Worm (Caenorhabditis elegans): Measurements from ENCODE around the gene ist-1.

ist-1 gene

ce11 chrX:7122655-7123054 is 3.8 kb upstream of the ist-1 start:
- TF ChIP-seq ceh-83 (GFP tag; optimal IDR thresholded peaks at IDR 0.05) (no peak), drap-1 (GFP tag; optimal IDR thresholded peaks at IDR 0.05) (no peak)

- TF ChIP-seq cnd-1 (tag; optimal IDR thresholded peaks at IDR 0.05): no peak
- TF ChIP-seq flh-1 (GFP tag; optimal IDR thresholded peaks at IDR 0.05): no peak
- no peak for TF ChIP-seq nhr-12 (tag; optimal IDR thresholded peaks at IDR 0.05)
- TF ChIP-seq unc-39 (tag; optimal IDR thresholded peaks at IDR 0.05): no peak
Observed at ce11 chrX:7124044-7124443, 2.4 kb upstream of the ist-1 start.

- TF ChIP-seq ceh-39 (tag; optimal IDR thresholded peaks at IDR 0.05) (no peak), tbx-8 (GFP tag; optimal IDR thresholded peaks at IDR 0.05) (no peak), bed-3 (GFP tag; optimal IDR thresholded peaks at IDR 0.05) (no peak), ceh-43 (GFP tag; optimal IDR thresholded peaks at IDR 0.05) (no peak), flh-1 (GFP tag; optimal IDR thresholded peaks at IDR 0.05) (no peak), sptf-1 (tag; optimal IDR thresholded peaks at IDR 0.05) (no peak), mab-5 (tag; optimal IDR thresholded peaks at IDR 0.05) (no peak), nhr-237 (tag; optimal IDR thresholded peaks at IDR 0.05) (no peak), unc-39 (tag; optimal IDR thresholded peaks at IDR 0.05) (no peak), lin-32 (GFP tag; optimal IDR thresholded peaks at IDR 0.05) (no peak), lsy-2 (tag; optimal IDR thresholded peaks at IDR 0.05) (no peak)
Observed at ce11 chrX:7125178-7125577, 1.3 kb upstream of the ist-1 start.

- TF ChIP-seq M03D4.4 (tag; optimal IDR thresholded peaks at IDR 0.05) (no peak), ztf-11 (tag; optimal IDR thresholded peaks at IDR 0.05) (no peak)
Observed at ce11 chrX:7128615-7129014, 2.2 kb downstream of the ist-1 start.

- TF ChIP-seq elt-1 (tag; optimal IDR thresholded peaks at IDR 0.05; ENCODE audit: borderline replicate concordance, insufficient read depth) (peak; percentile 1), cnd-1 (tag; optimal IDR thresholded peaks at IDR 0.05) (no peak), mls-2 (tag; optimal IDR thresholded peaks at IDR 0.05) (no peak), blmp-1 (tag; optimal IDR thresholded peaks at IDR 0.05) (no peak), nhr-76 (tag; optimal IDR thresholded peaks at IDR 0.05) (no peak)
Observed at ce11 chrX:7129460-7129859, 3.0 kb downstream of the ist-1 start.

ce11 chrX:7131206-7131605 is 4.8 kb downstream of the ist-1 start:
- TF ChIP-seq pha-4 (tag; optimal IDR thresholded peaks at IDR 0.05) (no peak), nhr-76 (tag; optimal IDR thresholded peaks at IDR 0.05) (no peak), ztf-11 (tag; optimal IDR thresholded peaks at IDR 0.05) (no peak), blmp-1 (tag; optimal IDR thresholded peaks at IDR 0.05) (no peak), elt-3 (tag; optimal IDR thresholded peaks at IDR 0.05) (no peak)

- TF ChIP-seq nhr-12 (tag; optimal IDR thresholded peaks at IDR 0.05): no peak
- no peak for TF ChIP-seq pha-4 (tag; optimal IDR thresholded peaks at IDR 0.05)
- no peak for TF ChIP-seq unc-62 (GFP tag; optimal IDR thresholded peaks at IDR 0.05)
- no peak for TF ChIP-seq zip-8 (tag; optimal IDR thresholded peaks at IDR 0.05)
- no peak for TF ChIP-seq nhr-28 (tag; optimal IDR thresholded peaks at IDR 0.05)
- TF ChIP-seq unc-120 (tag; optimal IDR thresholded peaks at IDR 0.05; ENCODE audit: poor library complexity, severe bottlenecking): no peak
- no peak for TF ChIP-seq lin-32 (GFP tag; optimal IDR thresholded peaks at IDR 0.05)
- TF ChIP-seq ceh-83 (GFP tag; optimal IDR thresholded peaks at IDR 0.05): no peak
- TF ChIP-seq nhr-237 (tag; optimal IDR thresholded peaks at IDR 0.05): no peak
- TF ChIP-seq lin-13 (tag; optimal IDR thresholded peaks at IDR 0.05): no peak
- TF ChIP-seq flh-1 (GFP tag; optimal IDR thresholded peaks at IDR 0.05): no peak
- no peak for TF ChIP-seq nhr-2 (tag; optimal IDR thresholded peaks at IDR 0.05)
- TF ChIP-seq hlh-1 (tag; optimal IDR thresholded peaks at IDR 0.05): no peak
- no peak for TF ChIP-seq sptf-1 (tag; optimal IDR thresholded peaks at IDR 0.05)
- TF ChIP-seq ztf-11 (tag; optimal IDR thresholded peaks at IDR 0.05): no peak
- no peak for TF ChIP-seq mep-1 (tag; optimal IDR thresholded peaks at IDR 0.05)
Observed at ce11 chrX:7139614-7140013, 13.2 kb downstream of the ist-1 start, which contains the start of gene clec-86. TSS of gene clec-86 (plus strand) at chrX:7139875.
